Worm (Caenorhabditis elegans): ENCODE results near the gene spp-20.

DNA sequence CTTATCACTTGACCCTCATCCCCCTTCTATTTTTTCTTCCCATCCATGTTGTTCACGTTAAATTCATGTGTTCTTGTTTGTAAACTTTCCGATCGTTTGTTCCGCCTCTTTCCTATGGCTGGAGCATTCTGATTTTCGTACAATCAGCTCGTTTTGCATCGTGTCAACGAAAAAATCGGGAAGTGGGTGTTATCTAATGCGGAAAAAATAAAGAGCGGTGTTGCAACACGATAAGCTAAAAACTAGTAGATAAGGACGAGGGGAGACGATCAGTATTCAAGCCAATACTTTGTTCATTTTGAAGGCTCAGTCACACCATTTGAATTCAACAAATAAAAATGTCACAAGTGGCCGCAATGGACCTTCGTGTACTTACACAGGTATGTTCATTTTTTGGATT, 33.2 kb downstream of the spp-20 start, which contains the start of gene acs-1:
- TF ChIP-seq dao-5 (tag; optimal IDR thresholded peaks at IDR 0.05), result no peak
- TF ChIP-seq him-1 (tag; optimal IDR thresholded peaks at IDR 0.05), result no peak
- no peak for TF ChIP-seq W03F9.2 (tag; optimal IDR thresholded peaks at IDR 0.05)
